Worm (Caenorhabditis elegans) whole organism, early embryonic: Measurements from ENCODE around the gene grd-8.

Source experiments
- B0310.2 ChIP-seq: sonication (generic microtip); optimal IDR thresholded peaks from 2 replicates; lab custom pipeline; 2016; ENCODE audit warnings: mild to moderate bottlenecking, missing genetic modification characterization, missing compliant biosample characterization
- F13C5.2 ChIP-seq: sonication (generic microtip); optimal IDR thresholded peaks from 2 replicates; lab custom pipeline; 2017; ENCODE audit warnings: mild to moderate bottlenecking, missing genetic modification characterization, inconsistent platforms, missing compliant biosample characterization
- ama-1 ChIP-seq: fragments of 150-350 bp; optimal IDR thresholded peaks from 2 replicates; lab custom pipeline; 2014
- hmbx-1 ChIP-seq: sonication (generic microtip); optimal IDR thresholded peaks from 2 replicates; lab custom pipeline; 2016; ENCODE audit warnings: mild to moderate bottlenecking, missing genetic modification characterization, missing compliant biosample characterization
- hnd-1 ChIP-seq: sonication (generic microtip); optimal IDR thresholded peaks from 2 replicates; lab custom pipeline; 2016; ENCODE audit warnings: missing genetic modification characterization, missing compliant biosample characterization
- sea-1 ChIP-seq: fragments of 200-800 bp; sonication (Bioruptor generic); conservative IDR thresholded peaks from 2 replicates; pipeline ENCODE4 v1.3.6; 2022; ENCODE audit warnings: missing genetic modification characterization, missing compliant biosample characterization
- tbx-11 ChIP-seq: fragments of 200-800 bp; sonication (Bioruptor generic); IDR thresholded peaks from 2 replicates; pipeline ENCODE4 v1.3.6; 2022; ENCODE audit warnings: missing genetic modification characterization, missing compliant biosample characterization

DNA sequence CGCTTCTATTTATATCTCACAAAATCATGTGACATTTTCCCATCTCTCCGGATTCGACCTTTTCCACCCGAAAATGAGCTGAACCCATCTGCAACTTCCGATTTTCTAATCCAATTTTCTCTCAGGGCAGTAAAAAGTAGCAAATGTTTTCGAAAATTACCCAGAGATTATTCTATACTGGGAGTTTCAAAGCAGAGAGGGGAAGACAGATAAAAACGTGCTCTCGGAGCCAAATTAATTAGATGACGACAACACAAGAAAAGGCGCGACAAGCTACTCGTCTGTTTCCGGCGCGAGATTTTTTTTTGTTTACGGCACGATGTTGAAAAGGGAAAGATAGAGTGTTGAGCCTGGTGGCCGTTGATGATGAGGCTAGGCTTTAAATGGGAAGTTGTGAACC is 42.1 kb downstream of the grd-8 start:
- TF ChIP-seq ama-1 (no peak), hmbx-1 (no peak), tbx-11 (GFP tag; lab: Robert Waterston, UW) (no peak), hnd-1 (no peak), F13C5.2 (tag; lab: Kevin White, UChicago) (no peak), sea-1 (GFP tag; lab: Robert Waterston, UW) (no peak), B0310.2 (no peak)
